Fruit fly (Drosophila melanogaster) whole organism, embryonic: ENCODE data around the gene Myo95E.

Experiments used
- Adf1 ChIP-seq: fragments of 200-800 bp; sonication (Bioruptor generic); IDR thresholded peaks from 2 replicates; pipeline ENCODE4 v1.3.6; 2022; ENCODE audit warnings: missing biosample characterization, missing genetic modification characterization
- Asciz ChIP-seq: fragments of 200-800 bp; sonication (Bioruptor generic); optimal IDR thresholded peaks from 2 replicates; lab custom pipeline; 2017; ENCODE audit warnings: missing biosample characterization, mild to moderate bottlenecking, missing genetic modification characterization, missing genetic modification reagents
- Atf6 ChIP-seq: fragments of 200-800 bp; sonication (Bioruptor generic); IDR thresholded peaks from 2 replicates; pipeline ENCODE4 v1.3.6; 2022; ENCODE audit warnings: missing biosample characterization, missing genetic modification characterization
- B-H1 ChIP-seq: fragments of 200-800 bp; sonication (Bioruptor generic); IDR thresholded peaks from 3 replicates; pipeline ENCODE4 v1.3.6; 2022; ENCODE audit warnings: missing biosample characterization, missing genetic modification characterization
- Bteb2 ChIP-seq: fragments of 200-800 bp; sonication (Bioruptor generic); optimal IDR thresholded peaks from 2 replicates; lab custom pipeline; 2016; ENCODE audit warnings: missing biosample characterization, missing genetic modification characterization
- CG10147 ChIP-seq: fragments of 200-800 bp; sonication (Bioruptor generic); optimal IDR thresholded peaks from 2 replicates; lab custom pipeline; 2019; ENCODE audit warnings: missing biosample characterization, mild to moderate bottlenecking, missing genetic modification characterization, moderate library complexity
- CG10543 ChIP-seq: fragments of 200-800 bp; sonication (Bioruptor generic); optimal IDR thresholded peaks from 3 replicates; lab custom pipeline; 2017; ENCODE audit warnings: missing biosample characterization, mild to moderate bottlenecking, missing genetic modification characterization, moderate library complexity
- CG12071 ChIP-seq: fragments of 200-800 bp; sonication (Bioruptor generic); optimal IDR thresholded peaks from 3 replicates; lab custom pipeline; 2018; ENCODE audit warnings: missing biosample characterization, mild to moderate bottlenecking, missing genetic modification characterization
- CG13287 ChIP-seq: fragments of 200-800 bp; sonication (Bioruptor generic); IDR thresholded peaks from 2 replicates; pipeline ENCODE4 v1.3.6; 2022; ENCODE audit warnings: missing biosample characterization, missing genetic modification characterization; ENCODE audit not compliant: partially characterized antibody
- CG17186 ChIP-seq: fragments of 200-800 bp; sonication (Bioruptor generic); optimal IDR thresholded peaks from 3 replicates; lab custom pipeline; 2017; ENCODE audit warnings: missing biosample characterization, missing genetic modification reagents, missing genetic modification characterization
- CG17802 ChIP-seq: fragments of 200-800 bp; sonication (Bioruptor generic); optimal IDR thresholded peaks from 2 replicates; lab custom pipeline; 2018; ENCODE audit warnings: missing biosample characterization, mild to moderate bottlenecking, missing genetic modification characterization, moderate library complexity
- CG2116 ChIP-seq: fragments of 200-800 bp; sonication (Bioruptor generic); optimal IDR thresholded peaks from 3 replicates; lab custom pipeline; 2018; ENCODE audit warnings: missing biosample characterization, mild to moderate bottlenecking, missing genetic modification characterization
- CG2129 ChIP-seq: fragments of 200-800 bp; sonication (Bioruptor generic); IDR thresholded peaks from 2 replicates; pipeline ENCODE4 v1.3.6; 2022; ENCODE audit warnings: missing biosample characterization, missing genetic modification characterization; ENCODE audit not compliant: partially characterized antibody
- CG30403 ChIP-seq: fragments of 200-800 bp; sonication (Bioruptor generic); optimal IDR thresholded peaks from 3 replicates; lab custom pipeline; 2016; ENCODE audit warnings: missing biosample characterization, missing genetic modification characterization
- CG42726 ChIP-seq: fragments of 200-800 bp; sonication (Bioruptor generic); IDR thresholded peaks from 2 replicates; pipeline ENCODE4 v1.3.6; 2022; ENCODE audit warnings: missing biosample characterization, missing genetic modification characterization; ENCODE audit not compliant: partially characterized antibody
- CG5245 ChIP-seq: fragments of 200-800 bp; sonication (Bioruptor generic); optimal IDR thresholded peaks from 3 replicates; lab custom pipeline; 2016; ENCODE audit warnings: missing biosample characterization, missing genetic modification characterization
- CG8388 ChIP-seq: fragments of 200-800 bp; sonication (Bioruptor generic); optimal IDR thresholded peaks from 2 replicates; lab custom pipeline; 2019; ENCODE audit warnings: missing biosample characterization, mild to moderate bottlenecking, missing genetic modification characterization, moderate library complexity
- CG8478 ChIP-seq: fragments of >200 bp; optimal IDR thresholded peaks from 2 replicates; lab custom pipeline; 2018
- Hr51 ChIP-seq, 2 experiments: fragments of 200-800 bp; sonication (Bioruptor generic); optimal IDR thresholded peaks; 2 replicates in 1 of 2; 3 replicates in 1 of 2; lab custom pipeline; 2016 to 2018; ENCODE audit warnings: missing biosample characterization in 2 of 2, missing genetic modification characterization in 2 of 2, mild to moderate bottlenecking in 1 of 2, moderate library complexity in 1 of 2
- Max ChIP-seq: fragments of 200-800 bp; sonication (Bioruptor generic); optimal IDR thresholded peaks from 2 replicates; lab custom pipeline; 2016; ENCODE audit warnings: missing biosample characterization, mild to moderate bottlenecking, missing genetic modification characterization
- NfI ChIP-seq: fragments of 200-800 bp; sonication (Bioruptor generic); optimal IDR thresholded peaks from 3 replicates; lab custom pipeline; 2018; ENCODE audit warnings: missing biosample characterization, mild to moderate bottlenecking, missing genetic modification characterization, moderate library complexity
- Ptx1 ChIP-seq: fragments of 200-800 bp; sonication (Bioruptor generic); IDR thresholded peaks from 2 replicates; pipeline ENCODE4 v1.3.6; 2022; ENCODE audit warnings: missing biosample characterization, missing genetic modification characterization
- Ravus ChIP-seq: fragments of 200-800 bp; sonication (Bioruptor generic); IDR thresholded peaks from 2 replicates; pipeline ENCODE4 v1.3.6; 2022; ENCODE audit warnings: missing biosample characterization, missing genetic modification characterization
- Rfx ChIP-seq: fragments of 200-800 bp; sonication (Bioruptor generic); IDR thresholded peaks from 2 replicates; pipeline ENCODE4 v1.3.6; 2022; ENCODE audit warnings: missing biosample characterization, missing genetic modification characterization
- Spps ChIP-seq: fragments of 200-800 bp; sonication (Bioruptor generic); optimal IDR thresholded peaks from 2 replicates; lab custom pipeline; 2018; ENCODE audit warnings: missing biosample characterization, mild to moderate bottlenecking, missing genetic modification characterization
- Taf1 ChIP-seq: fragments of 200-800 bp; sonication (Bioruptor generic); IDR thresholded peaks from 2 replicates; pipeline ENCODE4 v1.3.6; 2022; ENCODE audit warnings: missing biosample characterization, missing genetic modification characterization
- bcd ChIP-seq: fragments of 200-800 bp; sonication (Bioruptor generic); optimal IDR thresholded peaks from 2 replicates; lab custom pipeline; 2017; ENCODE audit warnings: missing biosample characterization, mild to moderate bottlenecking, missing genetic modification characterization
- cad ChIP-seq: fragments of >200 bp; optimal IDR thresholded peaks from 2 replicates; lab custom pipeline; 2017; ENCODE audit warnings: missing biosample characterization, missing genetic modification characterization
- cato ChIP-seq: fragments of 200-800 bp; sonication (Bioruptor generic); optimal IDR thresholded peaks from 2 replicates; lab custom pipeline; 2016; ENCODE audit warnings: missing biosample characterization, missing genetic modification characterization, borderline replicate concordance
- caup ChIP-seq: fragments of 200-800 bp; sonication (Bioruptor generic); optimal IDR thresholded peaks from 3 replicates; lab custom pipeline; 2017; ENCODE audit warnings: missing biosample characterization, mild to moderate bottlenecking, missing genetic modification characterization, moderate library complexity; ENCODE audit not compliant: severe bottlenecking
- dimm ChIP-seq: fragments of 200-800 bp; sonication (Bioruptor generic); IDR thresholded peaks from 2 replicates; pipeline ENCODE4 v1.3.6; 2022; ENCODE audit warnings: missing biosample characterization, missing genetic modification characterization
- fd3F ChIP-seq: fragments of 200-800 bp; sonication (Bioruptor generic); optimal IDR thresholded peaks from 2 replicates; lab custom pipeline; 2018; ENCODE audit warnings: missing biosample characterization, mild to moderate bottlenecking, missing genetic modification characterization, moderate library complexity
- fd96Cb ChIP-seq: fragments of 200-800 bp; sonication (Bioruptor generic); optimal IDR thresholded peaks from 2 replicates; lab custom pipeline; 2018; ENCODE audit warnings: missing biosample characterization, mild to moderate bottlenecking, missing genetic modification characterization, moderate library complexity
- lola ChIP-seq, 3 experiments: fragments of >200 bp in 2 of 3; fragments of 200-800 bp in 1 of 3; sonication (Bioruptor generic) in 1 of 3; optimal IDR thresholded peaks; 2 replicates each; lab custom pipeline; 2017 to 2019; ENCODE audit warnings: missing biosample characterization in 3 of 3, missing genetic modification characterization in 3 of 3, mild to moderate bottlenecking in 1 of 3, moderate library complexity in 1 of 3
- lov ChIP-seq, 2 experiments: fragments of 200-800 bp in 1 of 2; fragments of >200 bp in 1 of 2; sonication (Bioruptor generic) in 1 of 2; IDR thresholded peaks in 1 of 2; optimal IDR thresholded peaks in 1 of 2; 2 replicates in 1 of 2; 3 replicates in 1 of 2; pipeline versions ENCODE4 v1.3.6 to Lab custom; 2017 to 2022; ENCODE audit warnings: missing biosample characterization in 1 of 2, missing genetic modification characterization in 1 of 2
- mld ChIP-seq: fragments of 200-800 bp; sonication (Bioruptor generic); IDR thresholded peaks from 3 replicates; pipeline ENCODE4 v1.3.6; 2022; ENCODE audit warnings: missing biosample characterization, missing genetic modification characterization; ENCODE audit not compliant: partially characterized antibody
- nerfin-1 ChIP-seq: fragments of 200-800 bp; sonication (Bioruptor generic); optimal IDR thresholded peaks from 3 replicates; lab custom pipeline; 2019; ENCODE audit warnings: missing biosample characterization, mild to moderate bottlenecking, missing genetic modification characterization, moderate library complexity
- pum ChIP-seq: fragments of 200-800 bp; sonication (Bioruptor generic); optimal IDR thresholded peaks from 2 replicates; lab custom pipeline; 2016; ENCODE audit warnings: missing biosample characterization, missing genetic modification characterization
- sisA ChIP-seq: fragments of 200-800 bp; sonication (Bioruptor generic); IDR thresholded peaks from 2 replicates; pipeline ENCODE4 v1.3.6; 2022; ENCODE audit warnings: missing biosample characterization, missing genetic modification characterization
- slou ChIP-seq: fragments of 200-800 bp; sonication (Bioruptor generic); optimal IDR thresholded peaks from 3 replicates; lab custom pipeline; 2016; ENCODE audit warnings: missing biosample characterization, missing genetic modification characterization
- sna ChIP-seq: fragments of 200-800 bp; sonication (Bioruptor generic); IDR thresholded peaks from 2 replicates; pipeline ENCODE4 v1.3.6; 2022; ENCODE audit warnings: missing biosample characterization, missing genetic modification characterization; ENCODE audit not compliant: partially characterized antibody
- so ChIP-seq: fragments of 200-800 bp; sonication (Bioruptor generic); IDR thresholded peaks from 3 replicates; pipeline ENCODE4 v1.3.6; 2022; ENCODE audit warnings: missing biosample characterization, missing genetic modification characterization
- tgo ChIP-seq: fragments of 200-800 bp; sonication (Bioruptor generic); IDR thresholded peaks from 3 replicates; pipeline ENCODE4 v1.3.6; 2022; ENCODE audit warnings: missing biosample characterization, missing genetic modification characterization
- trem ChIP-seq: fragments of 200-800 bp; optimal IDR thresholded peaks from 3 replicates; lab custom pipeline; 2019; ENCODE audit warnings: missing biosample characterization, mild to moderate bottlenecking, missing genetic modification characterization, moderate library complexity
- trh ChIP-seq: fragments of 200-800 bp; sonication (Bioruptor generic); optimal IDR thresholded peaks from 2 replicates; lab custom pipeline; 2016; ENCODE audit warnings: missing biosample characterization, missing genetic modification characterization
- vnd ChIP-seq: fragments of 200-800 bp; sonication (Bioruptor generic); IDR thresholded peaks from 3 replicates; pipeline ENCODE4 v1.3.6; 2022; ENCODE audit warnings: missing biosample characterization, missing genetic modification characterization; ENCODE audit not compliant: partially characterized antibody
- zen2 ChIP-seq: fragments of 200-800 bp; sonication (Bioruptor generic); IDR thresholded peaks from 3 replicates; pipeline ENCODE4 v1.3.6; 2022; ENCODE audit warnings: missing biosample characterization, missing genetic modification characterization; ENCODE audit not compliant: partially characterized antibody
- zf30C ChIP-seq: fragments of 200-800 bp; sonication (Bioruptor generic); optimal IDR thresholded peaks from 3 replicates; lab custom pipeline; 2018; ENCODE audit warnings: missing biosample characterization, mild to moderate bottlenecking, missing genetic modification characterization

The Myo95E gene

DNA sequence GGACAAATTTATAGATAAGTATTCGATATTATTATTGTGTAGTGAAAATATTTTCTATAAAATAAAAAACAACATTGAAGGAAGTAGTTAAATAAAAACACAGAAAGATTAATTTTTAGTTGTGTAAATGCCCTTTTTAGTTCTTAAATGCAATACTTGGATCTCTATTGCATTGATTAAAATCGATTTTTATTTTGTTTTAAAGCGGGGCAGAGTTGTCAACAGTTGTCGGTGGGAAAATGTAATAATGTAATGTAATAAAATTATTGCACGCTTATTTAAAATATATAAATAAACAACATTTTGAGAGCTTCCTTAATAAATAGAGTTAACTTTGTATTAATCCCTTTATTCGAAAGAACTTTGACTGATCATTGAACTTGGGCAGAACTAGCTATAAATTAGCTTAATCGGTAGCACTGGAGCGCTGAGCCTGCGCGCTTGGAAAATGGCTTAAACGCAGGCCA lies 2.3 kb upstream of the Myo95E start, which contains the start of gene Apc2:
Apc2 (plus strand) TSS at position 411 of the 467 bp plus-strand sequence.
- no peak for TF ChIP-seq sna (GFP tag; lab: Robert Waterston, UW)
- peak; percentile 75 for TF ChIP-seq CG13287
- peak; percentile 18; the same call in 1 of the 3 replicates for TF ChIP-seq zen2 (GFP tag; lab: Robert Waterston, UW)
- TF ChIP-seq CG8388 (GFP tag; lab: Kevin White, UChicago), result peak; percentile 55
- TF ChIP-seq CG17186 (GFP tag; lab: Kevin White, UChicago), result peak; percentile 52
- no peak for TF ChIP-seq Adf1
- TF ChIP-seq caup (GFP tag; lab: Kevin White, UChicago), result peak; percentile 43
- TF ChIP-seq B-H1, result no peak; the same call in 2 of the 3 replicates
- no peak for TF ChIP-seq cad
- TF ChIP-seq Taf1 (GFP tag; lab: Robert Waterston, UW), result 0 out of 2 replicates have a peak, but pooled peaks have one; percentile 43
- TF ChIP-seq fd96Cb, result peak; percentile 62
- no peak for TF ChIP-seq CG17802 (tag; lab: Kevin White, UChicago)
- TF ChIP-seq fd3F, result peak; percentile 53
- TF ChIP-seq Atf6, result peak; percentile 45; the same call in 1 of the 2 replicates
- peak; percentile 70 for TF ChIP-seq Ptx1 (GFP tag; lab: Robert Waterston, UW)
- peak; percentile 47; the same call in 1 of the 3 replicates for TF ChIP-seq vnd (GFP tag; lab: Robert Waterston, UW)
- TF ChIP-seq CG10543 (GFP tag; lab: Kevin White, UChicago), result peak; percentile 30
- peak; percentile 21 for TF ChIP-seq pum
- TF ChIP-seq dimm (GFP tag; lab: Robert Waterston, UW), result no peak
- no peak for TF ChIP-seq mld (GFP tag; lab: Robert Waterston, UW)
- peak in 1 of 3 experiments; percentile 68 for TF ChIP-seq lola (GFP tag; optimal IDR thresholded peaks at IDR 0.05; lab: Kevin White, UChicago)
- no peak for TF ChIP-seq slou (GFP tag; lab: Kevin White, UChicago)
- TF ChIP-seq sisA (GFP tag; lab: Robert Waterston, UW), result peak; percentile 66
- TF ChIP-seq Asciz (GFP tag; lab: Kevin White, UChicago), result no peak
- peak; percentile 73 for TF ChIP-seq trem (tag; lab: Kevin White, UChicago)
- TF ChIP-seq CG2116 (GFP tag; lab: Kevin White, UChicago), result peak; percentile 58
- peak; percentile 24 for TF ChIP-seq nerfin-1 (tag; lab: Kevin White, UChicago)
- TF ChIP-seq Rfx (GFP tag; lab: Robert Waterston, UW), result peak; percentile 65
- no peak for TF ChIP-seq Ravus (GFP tag; lab: Robert Waterston, UW)
- TF ChIP-seq cato, result peak; percentile 3
- TF ChIP-seq Spps (tag; lab: Kevin White, UChicago), result peak; percentile 23
- TF ChIP-seq CG8478 (lab: Kevin White, UChicago), result no peak
- TF ChIP-seq CG2129 (GFP tag; lab: Robert Waterston, UW), result peak; percentile 40; the same call in 1 of the 2 replicates
- TF ChIP-seq so (GFP tag; lab: Robert Waterston, UW), result no peak
- TF ChIP-seq CG10147, result peak; percentile 46
- peak; percentile 35 for TF ChIP-seq Max (GFP tag; lab: Kevin White, UChicago)
- TF ChIP-seq Bteb2 (GFP tag; lab: Kevin White, UChicago), result no peak
- peak; percentile 56 for TF ChIP-seq NfI
- no peak for TF ChIP-seq CG12071 (GFP tag; lab: Kevin White, UChicago)
- TF ChIP-seq CG30403 (GFP tag; lab: Kevin White, UChicago), result peak; percentile 72
- TF ChIP-seq zf30C (GFP tag; lab: Kevin White, UChicago), result no peak
- TF ChIP-seq Hr51 (GFP tag; optimal IDR thresholded peaks at IDR 0.05; lab: Kevin White, UChicago), result peak; percentile 3 to 65
- peak; percentile 42 for TF ChIP-seq CG5245 (GFP tag; lab: Kevin White, UChicago)
- no peak for TF ChIP-seq lov (optimal IDR thresholded peaks at IDR 0.05; lab: Kevin White, UChicago)
- TF ChIP-seq lov (GFP tag; IDR thresholded peaks at IDR 0.05; lab: Robert Waterston, UW), result no peak
- no peak for TF ChIP-seq trh
- TF ChIP-seq CG42726 (GFP tag; lab: Robert Waterston, UW), result no peak
- peak; percentile 57 for TF ChIP-seq bcd (GFP tag; lab: Kevin White, UChicago)
- TF ChIP-seq tgo, result peak; percentile 56; the same call in 1 of the 3 replicates
